Worm (Caenorhabditis elegans): ENCODE data around the gene srd-44.

DNA sequence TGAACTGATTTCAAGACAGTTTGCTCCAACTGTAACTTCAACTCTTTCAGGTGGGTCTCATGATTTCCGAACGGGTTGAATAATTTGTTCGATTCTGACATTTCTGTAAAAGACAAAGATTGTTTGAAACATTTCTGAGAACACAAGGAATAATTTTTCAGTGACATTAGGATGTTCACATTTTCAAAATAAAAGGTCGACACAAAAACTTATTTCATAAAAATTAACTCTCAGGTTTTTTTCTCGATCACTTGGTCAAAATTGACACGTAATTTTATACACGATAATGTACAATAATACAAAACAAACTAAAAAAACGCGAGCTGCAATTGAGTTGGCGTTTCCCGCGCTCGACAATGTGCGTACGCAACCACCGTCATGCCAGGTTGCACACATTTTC lies 33.1 kb downstream of the srd-44 start, which contains the start of gene rif-1.2:
- TF ChIP-seq ama-1 (optimal IDR thresholded peaks at IDR 0.05) (no peak), sea-1 (GFP tag; conservative IDR thresholded peaks at IDR 0.05) (no peak), hmbx-1 (tag; optimal IDR thresholded peaks at IDR 0.05) (no peak), tbx-11 (GFP tag; IDR thresholded peaks at IDR 0.05) (no peak), F13C5.2 (tag; optimal IDR thresholded peaks at IDR 0.05) (no peak), ceh-36 (tag; optimal IDR thresholded peaks at IDR 0.05) (no peak), flt-1 (GFP tag; IDR thresholded peaks at IDR 0.05) (no peak), tbx-37 (GFP tag; conservative IDR thresholded peaks at IDR 0.05) (no peak), tra-4 (tag; optimal IDR thresholded peaks at IDR 0.05) (no peak), aly-1 (tag; optimal IDR thresholded peaks at IDR 0.05) (no peak), hnd-1 (tag; optimal IDR thresholded peaks at IDR 0.05) (no peak)
